Fruit fly (Drosophila melanogaster): ENCODE results near the gene serp.

The serp gene

DNA sequence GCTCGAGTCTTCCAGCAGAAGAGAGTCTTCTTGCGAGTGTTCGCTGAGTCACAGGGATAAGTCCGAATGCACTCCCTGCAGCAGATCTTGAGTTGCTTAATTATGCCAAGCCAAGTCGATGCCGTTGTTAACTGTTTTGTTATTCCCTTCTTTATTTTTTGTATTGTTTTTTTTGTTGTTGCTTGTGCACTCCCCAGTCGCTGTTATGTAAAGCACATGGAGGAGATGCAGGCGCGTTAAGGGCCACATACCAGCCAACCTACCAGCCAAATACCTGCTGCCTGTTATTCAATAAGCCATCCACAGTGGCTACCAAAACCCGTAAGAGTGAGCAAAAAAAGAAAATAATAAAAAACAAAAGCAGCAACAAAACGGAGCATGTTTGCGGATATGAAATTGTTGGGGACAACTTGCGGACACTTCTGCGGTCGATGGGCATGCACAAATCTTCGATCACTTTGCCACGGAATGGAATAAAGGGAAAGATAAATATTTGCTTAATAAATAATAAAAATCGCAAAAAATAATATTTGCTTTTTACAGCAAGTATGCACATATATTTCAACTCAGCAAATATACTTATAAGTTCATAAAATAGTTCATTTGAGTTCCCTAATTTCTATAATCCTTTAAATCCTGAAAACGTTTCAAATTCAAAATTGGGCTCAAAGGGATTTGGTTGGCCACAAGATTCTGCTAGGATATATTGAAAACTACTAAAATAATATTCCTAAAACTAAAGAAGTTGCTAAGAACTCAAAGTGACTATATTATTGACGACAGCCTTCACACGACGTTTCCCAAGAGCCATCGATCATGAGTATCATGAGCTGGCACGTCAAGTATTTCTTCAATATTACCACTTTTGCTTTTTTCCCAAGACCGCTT is 11.5 kb downstream of the serp start:
- TF ChIP-seq CG1620 (GFP tag; optimal IDR thresholded peaks at IDR 0.05) = no peak
- peak; percentile 19 for TF ChIP-seq CG5204 (GFP tag; optimal IDR thresholded peaks at IDR 0.05)

DNA sequence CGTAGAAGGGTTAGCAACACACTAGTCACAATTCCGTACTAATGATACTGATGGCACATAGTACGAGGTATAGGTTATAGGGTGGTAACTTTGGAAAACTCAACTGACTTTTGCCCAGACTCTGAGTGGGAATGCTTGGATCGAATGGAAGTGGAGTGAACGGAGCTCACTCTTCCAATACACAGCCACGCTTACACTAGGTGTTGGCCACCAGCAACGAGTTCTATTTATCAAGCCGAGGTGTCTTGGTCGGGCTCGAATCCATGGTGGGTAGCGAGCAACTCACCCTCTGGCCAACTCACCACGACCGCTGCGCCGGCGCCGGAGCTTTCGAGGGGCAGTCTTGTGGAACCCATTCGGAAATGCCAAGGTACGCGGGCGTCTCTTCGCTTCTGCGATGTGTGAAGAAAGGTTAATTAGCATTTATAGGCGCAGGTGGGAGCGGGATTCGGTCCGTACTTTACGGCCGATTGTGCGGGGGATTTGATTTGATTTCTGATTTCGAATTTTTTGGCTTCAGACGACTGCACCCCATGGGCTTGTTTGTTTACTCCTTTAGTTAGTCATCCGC is 12.7 kb downstream of the serp start, which contains the start of gene verm:
Gene verm, minus strand, starts transcription at position 204 of the 571 bp plus-strand sequence.
- TF ChIP-seq pad (GFP tag; optimal IDR thresholded peaks at IDR 0.05) = peak; percentile 53
- TF ChIP-seq toe (GFP tag; optimal IDR thresholded peaks at IDR 0.05) = no peak
- TF ChIP-seq CG11617 (GFP tag; optimal IDR thresholded peaks at IDR 0.05) = no peak
- no peak for TF ChIP-seq Crg-1 (GFP tag; optimal IDR thresholded peaks at IDR 0.05)

DNA sequence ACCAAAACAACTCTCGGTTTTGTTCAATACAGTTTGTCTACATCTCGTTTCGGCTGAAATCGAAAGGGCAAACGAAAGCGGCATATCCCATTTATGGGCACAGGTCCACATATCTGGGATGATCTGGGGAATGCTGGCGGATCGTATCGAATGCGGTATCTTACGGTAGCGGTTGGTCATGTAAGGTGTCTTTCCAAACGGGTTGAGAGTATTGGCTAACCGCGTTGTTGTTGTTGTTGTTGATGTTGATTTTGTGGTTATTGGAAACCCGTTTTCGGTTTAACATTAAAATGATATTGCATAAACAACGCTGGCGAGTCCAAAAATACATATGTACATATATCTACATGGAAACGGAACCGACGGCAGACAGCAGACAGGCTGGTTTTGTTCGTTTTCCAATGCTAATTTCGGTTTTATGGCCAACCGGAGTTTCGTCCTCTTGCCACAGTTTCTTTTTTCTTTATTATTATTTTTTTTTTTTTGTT is 13.6 kb downstream of the serp start:
- TF ChIP-seq CG11617 (GFP tag; optimal IDR thresholded peaks at IDR 0.05) (no peak), cnc (optimal IDR thresholded peaks at IDR 0.05) (no peak), CG12768 (GFP tag; optimal IDR thresholded peaks at IDR 0.05) (no peak), ovo (GFP tag; optimal IDR thresholded peaks at IDR 0.05) (no peak), toe (GFP tag; optimal IDR thresholded peaks at IDR 0.05) (no peak), tj (GFP tag; optimal IDR thresholded peaks at IDR 0.05) (no peak), Hr96 (GFP tag; optimal IDR thresholded peaks at IDR 0.05) (no peak), Crg-1 (GFP tag; optimal IDR thresholded peaks at IDR 0.05) (no peak), kay (GFP tag; ENCODE audit: borderline replicate concordance) (no peak), CG14711 (tag; optimal IDR thresholded peaks at IDR 0.05) (no peak), CG33017 (tag; optimal IDR thresholded peaks at IDR 0.05) (no peak), pad (GFP tag; optimal IDR thresholded peaks at IDR 0.05) (no peak), CG7101 (tag; optimal IDR thresholded peaks at IDR 0.05) (no peak), CG5204 (GFP tag; optimal IDR thresholded peaks at IDR 0.05) (no peak), bab1 (GFP tag; optimal IDR thresholded peaks at IDR 0.05) (no peak), cic (GFP tag; optimal IDR thresholded peaks at IDR 0.05) (no peak), CG7045 (GFP tag; optimal IDR thresholded peaks at IDR 0.05) (no peak), Clk (GFP tag; optimal IDR thresholded peaks at IDR 0.05) (no peak)

DNA sequence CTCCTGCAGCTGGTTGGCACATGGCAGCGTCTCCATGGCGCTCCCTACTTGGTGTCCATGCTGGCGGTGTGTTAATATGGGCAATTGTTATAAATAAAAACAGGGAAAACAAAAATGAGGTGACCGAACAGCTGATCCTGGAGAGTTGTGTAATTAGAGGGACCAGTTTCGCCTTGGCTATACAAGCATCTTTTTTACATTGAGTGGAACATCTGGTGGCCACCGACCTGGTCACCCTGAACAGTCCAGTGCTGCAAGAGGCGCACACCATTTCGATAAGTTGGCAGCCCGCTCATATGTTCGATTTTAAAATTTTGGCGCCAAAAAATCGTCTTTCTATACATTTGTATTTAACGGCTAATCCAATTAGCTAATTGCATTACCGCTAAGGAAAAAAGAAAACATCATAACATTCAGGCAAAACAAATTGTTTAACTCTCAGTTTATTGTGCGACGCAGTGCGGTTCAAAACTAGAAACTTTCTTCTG is 20.6 kb downstream of the serp start, which contains the start of the genes CG8765 and Gbeta76C:
Gene CG8765, minus strand, starts transcription at position 154 of the 488 bp plus-strand sequence.
Gene Gbeta76C, plus strand, starts transcription at position 438 of the 488 bp plus-strand sequence.
- TF ChIP-seq Hr96 (GFP tag; optimal IDR thresholded peaks at IDR 0.05) (peak; percentile 23), Mnt (GFP tag; optimal IDR thresholded peaks at IDR 0.05) (peak; percentile 38), bab1 (GFP tag; optimal IDR thresholded peaks at IDR 0.05) (peak; percentile 83), CG7045 (GFP tag; optimal IDR thresholded peaks at IDR 0.05) (no peak), pad (GFP tag; optimal IDR thresholded peaks at IDR 0.05) (peak; percentile 49), CG33017 (tag; optimal IDR thresholded peaks at IDR 0.05) (peak; percentile 42), ovo (GFP tag; optimal IDR thresholded peaks at IDR 0.05) (peak; percentile 31), CG12768 (GFP tag; optimal IDR thresholded peaks at IDR 0.05) (no peak), CG1620 (GFP tag; optimal IDR thresholded peaks at IDR 0.05) (peak; percentile 71), CG7101 (tag; optimal IDR thresholded peaks at IDR 0.05) (peak; percentile 9), toe (GFP tag; optimal IDR thresholded peaks at IDR 0.05) (no peak), cic (GFP tag; optimal IDR thresholded peaks at IDR 0.05) (peak; percentile 41), CG14711 (tag; optimal IDR thresholded peaks at IDR 0.05) (peak; percentile 41), Crg-1 (GFP tag; optimal IDR thresholded peaks at IDR 0.05) (peak; percentile 62)

DNA sequence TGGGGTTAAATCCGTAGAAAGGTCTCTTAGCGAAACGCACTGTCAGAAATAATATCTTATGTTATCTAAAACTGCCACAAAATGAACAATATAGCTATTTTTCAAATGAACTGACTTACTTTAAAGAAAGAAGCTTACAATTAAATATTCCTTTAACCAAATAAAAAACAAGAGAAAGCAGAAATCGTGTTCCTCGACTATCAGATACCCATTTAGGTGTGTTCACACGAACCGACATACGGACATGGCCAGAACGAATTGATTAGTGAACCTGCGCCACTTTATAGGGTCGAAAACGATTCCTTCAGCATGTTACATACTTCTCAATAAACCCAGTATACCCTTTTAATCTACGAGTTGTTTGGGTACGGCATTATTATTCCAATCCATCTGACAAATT is 24.3 kb downstream of the serp start:
- TF ChIP-seq ovo (GFP tag; optimal IDR thresholded peaks at IDR 0.05) = no peak

DNA sequence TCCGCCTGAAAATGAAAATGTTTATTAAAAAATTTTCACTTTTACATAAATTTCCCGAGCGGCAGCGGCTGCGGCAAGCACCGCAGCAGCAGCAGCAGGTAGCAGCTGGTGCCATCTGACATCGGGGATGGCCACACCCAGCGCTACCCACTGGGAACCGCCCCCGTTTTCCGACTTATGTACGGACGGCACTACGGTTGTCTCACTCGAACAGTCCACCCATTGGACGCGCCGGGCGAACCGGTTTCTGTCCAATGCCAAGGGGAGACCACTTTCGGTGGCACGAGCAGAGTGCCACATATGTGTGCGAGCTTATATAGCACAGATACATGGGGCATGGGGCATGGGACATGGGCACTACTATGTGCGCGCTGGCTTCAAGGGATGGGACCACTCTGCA is 24.9 kb downstream of the serp start:
- TF ChIP-seq CG1620 (GFP tag; optimal IDR thresholded peaks at IDR 0.05) (no peak), Clk (GFP tag; optimal IDR thresholded peaks at IDR 0.05) (no peak), Crg-1 (GFP tag; optimal IDR thresholded peaks at IDR 0.05) (no peak), tj (GFP tag; optimal IDR thresholded peaks at IDR 0.05) (no peak), Hr96 (GFP tag; optimal IDR thresholded peaks at IDR 0.05) (no peak), Mnt (GFP tag; optimal IDR thresholded peaks at IDR 0.05) (no peak), cic (GFP tag; optimal IDR thresholded peaks at IDR 0.05) (no peak), kay (GFP tag; ENCODE audit: borderline replicate concordance) (no peak), bab1 (GFP tag; optimal IDR thresholded peaks at IDR 0.05) (no peak), CG7045 (GFP tag; optimal IDR thresholded peaks at IDR 0.05) (no peak), CG5204 (GFP tag; optimal IDR thresholded peaks at IDR 0.05) (no peak)

DNA sequence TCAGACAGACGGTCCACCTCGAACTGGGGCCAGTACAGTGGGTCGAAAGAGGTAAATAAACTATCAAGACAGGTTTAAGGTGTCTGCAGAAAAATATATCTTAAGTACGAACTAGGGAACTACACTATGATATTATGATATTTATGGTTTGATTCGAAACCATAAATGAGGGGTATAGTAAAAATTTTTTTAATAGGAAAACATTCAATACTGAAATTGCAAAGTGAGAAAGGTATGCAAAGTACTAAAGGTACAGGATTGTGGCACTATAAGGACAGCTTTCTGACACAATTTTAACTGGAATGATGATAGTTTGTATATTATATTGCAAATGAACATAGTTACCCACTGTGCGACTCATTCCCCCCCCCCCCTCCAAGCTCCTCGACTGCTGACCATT is 31.8 kb downstream of the serp start:
- TF ChIP-seq CG5204 (GFP tag; optimal IDR thresholded peaks at IDR 0.05) = no peak
- no peak for TF ChIP-seq cic (GFP tag; optimal IDR thresholded peaks at IDR 0.05)
- no peak for TF ChIP-seq CG11617 (GFP tag; optimal IDR thresholded peaks at IDR 0.05)
- no peak for TF ChIP-seq ovo (GFP tag; optimal IDR thresholded peaks at IDR 0.05)
- no peak for TF ChIP-seq CG12768 (GFP tag; optimal IDR thresholded peaks at IDR 0.05)
- no peak for TF ChIP-seq tj (GFP tag; optimal IDR thresholded peaks at IDR 0.05)

All from whole organism, adult.